Fruit fly (Drosophila melanogaster) whole organism, larva: ENCODE measurements around the gene CG4598.

Experiments used
- noc ChIP-seq: fragments of 200-800 bp; sonication (Bioruptor generic); optimal IDR thresholded peaks from 3 replicates; lab custom pipeline; 2019; ENCODE audit warnings: missing biosample characterization, mild to moderate bottlenecking, missing genetic modification characterization, moderate library complexity

Gene CG4598

dm6 chr2L:9949178-9950062 lies 31.0 kb downstream of the CG4598 start:
- TF ChIP-seq noc (tag; lab: Kevin White, UChicago) = peak; percentile 80

- peak; percentile 95 for TF ChIP-seq noc (tag; lab: Kevin White, UChicago)
Measured at dm6 chr2L:9954119-9954518, 35.7 kb downstream of the CG4598 start, which contains the start of the genes CG13126 and CG4709. TSS of gene CG13126 (minus strand) at chr2L:9954181. TSS of gene CG4709 (plus strand) at chr2L:9954325.

- TF ChIP-seq noc (tag; lab: Kevin White, UChicago) = no peak
Measured at dm6 chr2L:9954696-9955095, 36.3 kb downstream of the CG4598 start.

- TF ChIP-seq noc (tag; lab: Kevin White, UChicago) = peak; percentile 93
Measured at dm6 chr2L:9956993-9957652, 38.7 kb downstream of the CG4598 start, which contains the start of the genes CG4658 and CG5846. TSS of gene CG4658 (plus strand) at chr2L:9957132. TSS of gene CG5846 (minus strand) at chr2L:9957237.

dm6 chr2L:9960758-9961157 lies 42.3 kb downstream of the CG4598 start:
- TF ChIP-seq noc (tag; lab: Kevin White, UChicago) = no peak

- no peak for TF ChIP-seq noc (tag; lab: Kevin White, UChicago)
Measured at dm6 chr2L:9963603-9964042, 45.2 kb downstream of the CG4598 start, which contains the start of gene CG5850. TSS of gene CG5850 (minus strand) at chr2L:9963949.

- peak; percentile 87 for TF ChIP-seq noc (tag; lab: Kevin White, UChicago)
Measured at dm6 chr2L:9966983-9967737, 48.7 kb downstream of the CG4598 start, which contains the start of the genes Dref and RpL13. TSS of gene Dref (minus strand) at chr2L:9967229. TSS of gene RpL13 (plus strand) at chr2L:9967313.

dm6 chr2L:9968201-9968727 lies 49.8 kb downstream of the CG4598 start:
- TF ChIP-seq noc (tag; lab: Kevin White, UChicago) = no peak
